Worm (Caenorhabditis elegans) whole organism, young adult: ENCODE measurements around the gene F20D6.5.

Experiments
- B0019.2 ChIP-seq: fragments of 200-800 bp; sonication (Bioruptor generic); conservative IDR thresholded peaks from 2 replicates; pipeline ENCODE4 v1.3.6; 2022; ENCODE audit warnings: missing genetic modification reagents, missing genetic modification characterization, missing compliant biosample characterization
- B0035.1 ChIP-seq: sonication (generic microtip); optimal IDR thresholded peaks from 2 replicates; lab custom pipeline; 2016; ENCODE audit warnings: missing genetic modification characterization, mild to moderate bottlenecking, missing compliant biosample characterization, missing genotype, missing genetic modification reagents
- C17E4.6 ChIP-seq: fragments of 200-800 bp; sonication (Bioruptor generic); IDR thresholded peaks from 2 replicates; pipeline ENCODE4 v1.3.6; 2022; ENCODE audit warnings: missing genetic modification reagents, missing genetic modification characterization, missing compliant biosample characterization
- F52B5.7 ChIP-seq: sonication (generic microtip); optimal IDR thresholded peaks from 2 replicates; lab custom pipeline; 2016; ENCODE audit warnings: mild to moderate bottlenecking, missing genetic modification characterization, missing compliant biosample characterization
- F57C9.4 ChIP-seq: sonication (generic microtip); optimal IDR thresholded peaks from 2 replicates; lab custom pipeline; 2017; ENCODE audit warnings: mild to moderate bottlenecking, missing genetic modification characterization, missing compliant biosample characterization
- K11D2.4 ChIP-seq: fragments of 200-800 bp; sonication (Bioruptor generic); IDR thresholded peaks from 2 replicates; pipeline ENCODE4 v1.3.6; 2022; ENCODE audit warnings: missing genetic modification reagents, missing genetic modification characterization, missing compliant biosample characterization
- K12H6.12 ChIP-seq: fragments of 200-800 bp; sonication (Bioruptor generic); optimal IDR thresholded peaks from 2 replicates; lab custom pipeline; 2018; ENCODE audit warnings: mild to moderate bottlenecking, missing genetic modification characterization, missing compliant biosample characterization
- T07F8.4 ChIP-seq: sonication (generic microtip); optimal IDR thresholded peaks from 2 replicates; lab custom pipeline; 2016; ENCODE audit warnings: mild to moderate bottlenecking, missing genetic modification characterization, moderate library complexity, missing compliant biosample characterization
- Y53F4B.3 ChIP-seq: fragments of 200-800 bp; sonication (Bioruptor generic); IDR thresholded peaks from 2 replicates; pipeline ENCODE4 v1.3.6; 2022; ENCODE audit warnings: missing genetic modification reagents, missing genetic modification characterization, missing compliant biosample characterization
- Y53G8AR.9 ChIP-seq: fragments of 200-800 bp; sonication (Bioruptor generic); conservative IDR thresholded peaks from 2 replicates; pipeline ENCODE4 v1.3.6; 2022; ENCODE audit warnings: missing genetic modification reagents, missing genetic modification characterization, missing compliant biosample characterization
- Y56A3A.18 ChIP-seq: fragments of 200-800 bp; sonication (Bioruptor generic); IDR thresholded peaks from 2 replicates; pipeline ENCODE4 v1.3.6; 2022; ENCODE audit warnings: missing genetic modification reagents, missing genetic modification characterization, missing compliant biosample characterization
- Y79H2A.3 ChIP-seq: fragments of 200-800 bp; sonication (Bioruptor generic); conservative IDR thresholded peaks from 2 replicates; pipeline ENCODE4 v1.3.6; 2022; ENCODE audit warnings: missing genetic modification reagents, missing genetic modification characterization, missing compliant biosample characterization
- bed-1 ChIP-seq: fragments of 200-800 bp; sonication (Bioruptor generic); IDR thresholded peaks from 2 replicates; pipeline ENCODE4 v1.3.6; 2022; ENCODE audit warnings: missing genetic modification reagents, missing genetic modification characterization, missing compliant biosample characterization
- ccch-3 ChIP-seq: fragments of 200-800 bp; sonication (Bioruptor generic); optimal IDR thresholded peaks from 2 replicates; lab custom pipeline; 2018; ENCODE audit warnings: mild to moderate bottlenecking, missing genetic modification characterization, missing compliant biosample characterization
- cebp-1 ChIP-seq, 2 experiments: fragments of 200-800 bp in 1 of 2; sonication (Bioruptor generic) in 1 of 2; sonication (generic microtip) in 1 of 2; IDR thresholded peaks in 1 of 2; optimal IDR thresholded peaks in 1 of 2; 2 replicates each; pipeline versions ENCODE4 v1.3.6 to Lab custom; 2017 to 2022; ENCODE audit warnings: missing compliant biosample characterization in 2 of 2, missing genetic modification characterization in 2 of 2, mild to moderate bottlenecking in 1 of 2, missing genetic modification reagents in 1 of 2, moderate library complexity in 1 of 2
- ceh-100 ChIP-seq: fragments of 200-800 bp; sonication (Bioruptor generic); IDR thresholded peaks from 2 replicates; pipeline ENCODE4 v1.3.6; 2022; ENCODE audit warnings: missing genetic modification reagents, missing genetic modification characterization, missing compliant biosample characterization
- ceh-27 ChIP-seq: fragments of 200-800 bp; sonication (Bioruptor generic); optimal IDR thresholded peaks from 2 replicates; lab custom pipeline; 2018; ENCODE audit warnings: mild to moderate bottlenecking, missing genetic modification characterization, moderate library complexity, missing compliant biosample characterization
- dox-1 ChIP-seq: fragments of 200-800 bp; sonication (Bioruptor generic); IDR thresholded peaks from 2 replicates; pipeline ENCODE4 v1.3.6; 2022; ENCODE audit warnings: missing genetic modification reagents, missing genetic modification characterization, missing compliant biosample characterization
- egrh-3 ChIP-seq: fragments of 200-800 bp; sonication (Bioruptor generic); IDR thresholded peaks from 2 replicates; pipeline ENCODE4 v1.3.6; 2022; ENCODE audit warnings: missing genetic modification reagents, missing genetic modification characterization, missing compliant biosample characterization
- hmg-20 ChIP-seq: fragments of 200-800 bp; sonication (Bioruptor generic); IDR thresholded peaks from 2 replicates; pipeline ENCODE4 v1.3.6; 2022; ENCODE audit warnings: missing genetic modification reagents, missing genetic modification characterization, missing compliant biosample characterization
- hrde-1 ChIP-seq: sonication (generic microtip); optimal IDR thresholded peaks from 2 replicates; lab custom pipeline; 2016; ENCODE audit warnings: missing genetic modification characterization, mild to moderate bottlenecking, missing compliant biosample characterization, moderate library complexity, missing genotype, missing genetic modification reagents, borderline replicate concordance
- let-607 ChIP-seq, 2 experiments: fragments of 200-800 bp in 1 of 2; sonication (Bioruptor generic) in 1 of 2; sonication (generic microtip) in 1 of 2; optimal IDR thresholded peaks; 2 replicates each; lab custom pipeline; 2016 to 2018; ENCODE audit warnings: mild to moderate bottlenecking in 2 of 2, missing compliant biosample characterization in 2 of 2, missing genetic modification characterization in 2 of 2, moderate library complexity in 2 of 2, missing genotype in 1 of 2
- lin-40 ChIP-seq: sonication (generic microtip); optimal IDR thresholded peaks from 2 replicates; lab custom pipeline; 2016; ENCODE audit warnings: missing genetic modification characterization, mild to moderate bottlenecking, missing compliant biosample characterization, missing genotype, missing genetic modification reagents
- lsy-27 ChIP-seq: sonication (generic microtip); optimal IDR thresholded peaks from 2 replicates; lab custom pipeline; 2017; ENCODE audit warnings: missing genetic modification characterization, mild to moderate bottlenecking, missing compliant biosample characterization, antibody characterized with exemption, missing genotype, borderline replicate concordance; ENCODE audit not compliant: insufficient read depth
- madf-10 ChIP-seq: sonication (generic microtip); optimal IDR thresholded peaks from 2 replicates; lab custom pipeline; 2016; ENCODE audit warnings: mild to moderate bottlenecking, missing genetic modification characterization, missing compliant biosample characterization
- mcd-1 ChIP-seq: fragments of 200-800 bp; sonication (Bioruptor generic); IDR thresholded peaks from 2 replicates; pipeline ENCODE4 v1.3.6; 2022; ENCODE audit warnings: missing genetic modification reagents, missing genetic modification characterization, missing compliant biosample characterization
- pha-4 ChIP-seq: fragments of 150-350 bp; sonication (generic microtip); optimal IDR thresholded peaks from 2 replicates; lab custom pipeline; 2014; ENCODE audit warnings: missing biosample characterization, missing genetic modification reagents, missing genetic modification characterization
- tlf-1 ChIP-seq: fragments of 200-800 bp; sonication (Bioruptor generic); optimal IDR thresholded peaks from 2 replicates; lab custom pipeline; 2018; ENCODE audit warnings: mild to moderate bottlenecking, missing genetic modification characterization, missing compliant biosample characterization
- ztf-22 ChIP-seq: fragments of 200-800 bp; sonication (Bioruptor generic); optimal IDR thresholded peaks from 2 replicates; lab custom pipeline; 2018; ENCODE audit warnings: mild to moderate bottlenecking, missing genetic modification characterization, moderate library complexity, missing compliant biosample characterization
- ztf-25 ChIP-seq: fragments of 200-800 bp; sonication (Bioruptor generic); IDR thresholded peaks from 2 replicates; pipeline ENCODE4 v1.3.6; 2022; ENCODE audit warnings: missing genetic modification reagents, missing genetic modification characterization, missing compliant biosample characterization

The F20D6.5 gene

ce11 chrV:8159629-8160028 lies 2.1 kb upstream of the F20D6.5 start, which contains the start of gene F20D6.6:
TSS of gene F20D6.6 (plus strand) at chrV:8159929.
- no peak for TF ChIP-seq ceh-100 (GFP tag; lab: Robert Waterston, UW)
- TF ChIP-seq cebp-1 (GFP tag; IDR thresholded peaks at IDR 0.05; lab: Robert Waterston, UW) = no peak
- TF ChIP-seq cebp-1 (tag; optimal IDR thresholded peaks at IDR 0.05; lab: Kevin White, UChicago) = no peak
- TF ChIP-seq ceh-27 (GFP tag; lab: Kevin White, UChicago) = no peak
- no peak for TF ChIP-seq T07F8.4
- no peak for TF ChIP-seq K12H6.12 (tag; lab: Kevin White, UChicago)
- TF ChIP-seq K11D2.4 = no peak

ce11 chrV:8163199-8163598 lies 1.4 kb downstream of the F20D6.5 start:
- TF ChIP-seq ccch-3 (GFP tag; lab: Kevin White, UChicago) (no peak), hmg-20 (GFP tag; lab: Robert Waterston, UW) (no peak), ceh-27 (GFP tag; lab: Kevin White, UChicago) (no peak)
- TF ChIP-seq, all 124 proteins: peak for 0

- no peak for TF ChIP-seq lsy-27 (tag; lab: Kevin White, UChicago)
- no peak for TF ChIP-seq F57C9.4 (tag; lab: Kevin White, UChicago)
- TF ChIP-seq mcd-1 = no peak
- no peak for TF ChIP-seq Y79H2A.3 (GFP tag; lab: Robert Waterston, UW)
- TF ChIP-seq B0019.2 (GFP tag; lab: Robert Waterston, UW) = no peak
- TF ChIP-seq F52B5.7 (tag; lab: Kevin White, UChicago) = no peak
- no peak for TF ChIP-seq bed-1 (GFP tag; lab: Robert Waterston, UW)
Observed at ce11 chrV:8168219-8168962, 6.6 kb downstream of the F20D6.5 start, which contains the start of gene F20D6.8. TSS of gene F20D6.8 (minus strand) at chrV:8168269.

- TF ChIP-seq mcd-1 (no peak), C17E4.6 (GFP tag; lab: Robert Waterston, UW) (no peak), dox-1 (GFP tag; lab: Robert Waterston, UW) (no peak), ztf-25 (no peak), Y53F4B.3 (GFP tag; lab: Robert Waterston, UW) (no peak), Y56A3A.18 (GFP tag; lab: Robert Waterston, UW) (no peak), ztf-22 (GFP tag; lab: Kevin White, UChicago) (no peak), K12H6.12 (tag; lab: Kevin White, UChicago) (no peak), madf-10 (tag; lab: Kevin White, UChicago) (no peak), let-607 (tag; optimal IDR thresholded peaks at IDR 0.05; lab: Kevin White, UChicago) (no peak), Y53G8AR.9 (GFP tag; lab: Robert Waterston, UW) (no peak), pha-4 (tag; lab: Kevin White, UChicago) (no peak), B0035.1 (tag; lab: Kevin White, UChicago) (no peak), tlf-1 (GFP tag; lab: Kevin White, UChicago) (no peak), lin-40 (tag; lab: Kevin White, UChicago) (no peak), ceh-100 (GFP tag; lab: Robert Waterston, UW) (no peak), hrde-1 (no peak), egrh-3 (GFP tag; lab: Robert Waterston, UW) (no peak), ceh-27 (GFP tag; lab: Kevin White, UChicago) (no peak)
Observed at ce11 chrV:8169150-8169549, 7.4 kb downstream of the F20D6.5 start.
